Worm (Caenorhabditis elegans): ENCODE data around the gene Y39B6A.5.

- TF ChIP-seq tbx-2 (tag; optimal IDR thresholded peaks at IDR 0.05) (no peak), unc-62 (GFP tag; optimal IDR thresholded peaks at IDR 0.05) (no peak), nhr-76 (tag; optimal IDR thresholded peaks at IDR 0.05) (no peak), elt-2 (tag; optimal IDR thresholded peaks at IDR 0.05) (no peak), mdl-1 (tag; optimal IDR thresholded peaks at IDR 0.05) (no peak), lsy-12 (tag; optimal IDR thresholded peaks at IDR 0.05) (no peak), nhr-11 (tag; optimal IDR thresholded peaks at IDR 0.05) (no peak), nhr-237 (tag; optimal IDR thresholded peaks at IDR 0.05) (no peak), egl-27 (tag; optimal IDR thresholded peaks at IDR 0.05) (no peak), lin-39 (tag; optimal IDR thresholded peaks at IDR 0.05) (no peak), nhr-28 (tag; optimal IDR thresholded peaks at IDR 0.05) (no peak), ZK546.5 (tag; optimal IDR thresholded peaks at IDR 0.05) (no peak), unc-39 (tag; optimal IDR thresholded peaks at IDR 0.05) (no peak)
These were observed 22.5 kb downstream of the Y39B6A.5 start, which contains the start of gene Y39B6A.9 for ce11 chrV:19136206-19136605.

All from whole organism, L3 larva.